Worm (Caenorhabditis elegans) whole organism, L4 larva: Measurements from ENCODE around the gene Y102A11A.5.

ENCODE experiments used
- D1046.2 ChIP-seq: fragments of 200-800 bp; sonication (Bioruptor generic); IDR thresholded peaks from 2 replicates; pipeline ENCODE4 v1.3.6; 2022; ENCODE audit warnings: missing genetic modification characterization, missing compliant biosample characterization
- F10B5.3 ChIP-seq: sonication (generic microtip); optimal IDR thresholded peaks from 2 replicates; lab custom pipeline; 2016; ENCODE audit warnings: mild to moderate bottlenecking, missing genetic modification characterization, missing compliant biosample characterization
- F44E2.7 ChIP-seq: fragments of 200-800 bp; sonication (Bioruptor generic); IDR thresholded peaks from 2 replicates; pipeline ENCODE4 v2.1.2; 2022; ENCODE audit warnings: missing genetic modification characterization, missing compliant biosample characterization
- Y48G9A.11 ChIP-seq: fragments of 200-800 bp; sonication (Bioruptor generic); IDR thresholded peaks from 2 replicates; pipeline ENCODE4 v1.3.6; 2022; ENCODE audit warnings: missing genetic modification reagents, missing genetic modification characterization, missing compliant biosample characterization
- ZK337.2 ChIP-seq: fragments of 200-800 bp; sonication (Bioruptor generic); IDR thresholded peaks from 2 replicates; pipeline ENCODE4 v1.3.6; 2022; ENCODE audit warnings: missing genetic modification reagents, missing genetic modification characterization, missing compliant biosample characterization
- ZK546.5 ChIP-seq, 2 experiments: sonication (generic microtip); optimal IDR thresholded peaks; 2 replicates each; lab custom pipeline; 2017; ENCODE audit warnings: missing biosample characterization in 2 of 2, missing genetic modification characterization in 2 of 2
- aha-1 ChIP-seq: fragments of 150-350 bp; peaks from one replicate; lab custom pipeline; 2014; ENCODE audit warnings: missing biosample characterization, missing genetic modification characterization
- arid-1 ChIP-seq: fragments of 200-800 bp; sonication (Bioruptor generic); conservative IDR thresholded peaks from 2 replicates; pipeline ENCODE4 v1.3.6; 2022; ENCODE audit warnings: missing genetic modification reagents, missing genetic modification characterization, missing compliant biosample characterization
- attf-4 ChIP-seq: sonication (generic microtip); optimal IDR thresholded peaks from 3 replicates; lab custom pipeline; 2017; ENCODE audit warnings: missing biosample characterization, missing genetic modification characterization
- ceh-28 ChIP-seq: fragments of 150-350 bp; optimal IDR thresholded peaks from 2 replicates; lab custom pipeline; 2014; ENCODE audit warnings: missing biosample characterization, missing genetic modification reagents, missing genetic modification characterization
- ceh-62 ChIP-seq: sonication (generic microtip); optimal IDR thresholded peaks from 2 replicates; lab custom pipeline; 2017; ENCODE audit warnings: missing biosample characterization, missing genetic modification characterization
- cey-2 ChIP-seq: sonication (generic microtip); optimal IDR thresholded peaks from 3 replicates; lab custom pipeline; 2017; ENCODE audit warnings: missing genetic modification characterization, mild to moderate bottlenecking, missing compliant biosample characterization, antibody characterized with exemption, borderline replicate concordance; ENCODE audit not compliant: insufficient read depth
- daf-16 ChIP-seq, 3 experiments: sonication (generic microtip); optimal IDR thresholded peaks; 2 replicates each; lab custom pipeline; 2016 to 2017; ENCODE audit warnings: missing genetic modification characterization in 3 of 3, missing genetic modification reagents in 3 of 3, mild to moderate bottlenecking in 2 of 3, missing compliant biosample characterization in 2 of 3, missing biosample characterization in 1 of 3, moderate library complexity in 1 of 3
- dmd-8 ChIP-seq: fragments of 200-800 bp; sonication (Bioruptor generic); IDR thresholded peaks from 2 replicates; pipeline ENCODE4 v1.3.6; 2022; ENCODE audit warnings: missing genetic modification characterization, missing compliant biosample characterization
- dmd-9 ChIP-seq: fragments of 200-800 bp; sonication (Bioruptor generic); IDR thresholded peaks from 2 replicates; pipeline ENCODE4 v1.3.6; 2022; ENCODE audit warnings: missing genetic modification reagents, missing genetic modification characterization, missing compliant biosample characterization
- dpl-1 ChIP-seq: fragments of 150-350 bp; optimal IDR thresholded peaks from 2 replicates; lab custom pipeline; 2014; ENCODE audit warnings: missing biosample characterization, missing genetic modification reagents, missing genetic modification characterization
- dve-1 ChIP-seq: sonication (generic microtip); optimal IDR thresholded peaks from 2 replicates; lab custom pipeline; 2017; ENCODE audit warnings: antibody characterized with exemption, mild to moderate bottlenecking, missing genetic modification characterization, missing compliant biosample characterization; ENCODE audit not compliant: insufficient read depth
- fkh-10 ChIP-seq: fragments of 150-350 bp; optimal IDR thresholded peaks from 2 replicates; lab custom pipeline; 2014; ENCODE audit warnings: missing biosample characterization, missing genetic modification reagents, missing genetic modification characterization
- fos-1 ChIP-seq: fragments of 150-350 bp; optimal IDR thresholded peaks from 2 replicates; lab custom pipeline; 2014; ENCODE audit warnings: missing biosample characterization, missing genetic modification characterization
- gei-8 ChIP-seq: fragments of 200-800 bp; sonication (Bioruptor generic); optimal IDR thresholded peaks from 2 replicates; lab custom pipeline; 2018; ENCODE audit warnings: mild to moderate bottlenecking, missing genetic modification characterization, missing compliant biosample characterization
- hif-1 ChIP-seq, 2 experiments: sonication (generic microtip); optimal IDR thresholded peaks; 2 replicates each; lab custom pipeline; 2016 to 2017; ENCODE audit warnings: missing compliant biosample characterization in 2 of 2, missing genetic modification characterization in 2 of 2, missing genetic modification reagents in 2 of 2, missing genotype in 2 of 2, mild to moderate bottlenecking in 1 of 2
- hlh-11 ChIP-seq: fragments of 200-800 bp; sonication (Bioruptor generic); optimal IDR thresholded peaks from 2 replicates; lab custom pipeline; 2018; ENCODE audit warnings: mild to moderate bottlenecking, missing genetic modification characterization, missing compliant biosample characterization
- hlh-30 ChIP-seq: sonication (generic microtip); optimal IDR thresholded peaks from 2 replicates; lab custom pipeline; 2017; ENCODE audit warnings: antibody characterized with exemption, mild to moderate bottlenecking, missing genetic modification characterization, missing compliant biosample characterization; ENCODE audit not compliant: insufficient read depth
- lin-13 ChIP-seq: fragments of 150-350 bp; optimal IDR thresholded peaks from 2 replicates; lab custom pipeline; 2014; ENCODE audit warnings: missing biosample characterization, missing genetic modification reagents, missing genetic modification characterization
- lin-38 ChIP-seq: fragments of 200-800 bp; sonication (Bioruptor generic); IDR thresholded peaks from 2 replicates; pipeline ENCODE4 v1.3.6; 2022; ENCODE audit warnings: missing genetic modification reagents, missing genetic modification characterization, missing compliant biosample characterization
- lin-39 ChIP-seq: fragments of 150-350 bp; optimal IDR thresholded peaks from 2 replicates; lab custom pipeline; 2014; ENCODE audit warnings: missing biosample characterization, missing genetic modification reagents, missing genetic modification characterization
- lsy-2 ChIP-seq, 2 experiments: fragments of 150-350 bp in 1 of 2; sonication (generic microtip) in 1 of 2; optimal IDR thresholded peaks; 2 replicates each; lab custom pipeline; 2014 to 2017; ENCODE audit warnings: missing biosample characterization in 2 of 2, missing genetic modification characterization in 2 of 2
- madf-5 ChIP-seq, 2 experiments: fragments of 200-800 bp; sonication (Bioruptor generic); IDR thresholded peaks; 2 replicates each; pipeline ENCODE4 v1.3.6; 2022; ENCODE audit warnings: missing compliant biosample characterization in 2 of 2, missing genetic modification characterization in 2 of 2
- mep-1 ChIP-seq: fragments of 150-350 bp; sonication (generic microtip); optimal IDR thresholded peaks from 3 replicates; lab custom pipeline; 2014; ENCODE audit warnings: missing biosample characterization, missing genetic modification characterization
- mxl-2 ChIP-seq: fragments of 200-800 bp; sonication (Bioruptor generic); conservative IDR thresholded peaks from 2 replicates; pipeline ENCODE4 v1.3.6; 2022; ENCODE audit warnings: missing genetic modification reagents, missing genetic modification characterization, missing compliant biosample characterization
- nhr-10 ChIP-seq: fragments of 150-350 bp; optimal IDR thresholded peaks from 2 replicates; lab custom pipeline; 2014; ENCODE audit warnings: missing biosample characterization, missing genetic modification characterization
- nhr-102 ChIP-seq: sonication (generic microtip); optimal IDR thresholded peaks from 2 replicates; lab custom pipeline; 2016; ENCODE audit warnings: mild to moderate bottlenecking, missing genetic modification characterization, moderate library complexity, missing compliant biosample characterization
- nhr-237 ChIP-seq: sonication (generic microtip); optimal IDR thresholded peaks from 2 replicates; lab custom pipeline; 2017; ENCODE audit warnings: missing biosample characterization, missing genetic modification characterization
- nhr-25 ChIP-seq: sonication (generic microtip); optimal IDR thresholded peaks from 2 replicates; lab custom pipeline; 2017; ENCODE audit warnings: missing genetic modification characterization, mild to moderate bottlenecking, missing compliant biosample characterization, antibody characterized with exemption, moderate library complexity, borderline replicate concordance; ENCODE audit not compliant: insufficient read depth
- nhr-28 ChIP-seq: fragments of 150-350 bp; optimal IDR thresholded peaks from 2 replicates; lab custom pipeline; 2014; ENCODE audit warnings: missing biosample characterization, missing genetic modification characterization
- nhr-6 ChIP-seq: fragments of 150-350 bp; optimal IDR thresholded peaks from 2 replicates; lab custom pipeline; 2014; ENCODE audit warnings: missing biosample characterization, missing genetic modification characterization
- nhr-76 ChIP-seq: fragments of 150-350 bp; optimal IDR thresholded peaks from 2 replicates; lab custom pipeline; 2014; ENCODE audit warnings: missing biosample characterization, missing genetic modification characterization
- nhr-77 ChIP-seq: fragments of 150-350 bp; optimal IDR thresholded peaks from 2 replicates; lab custom pipeline; 2014; ENCODE audit warnings: missing biosample characterization, missing genetic modification characterization
- pqm-1 ChIP-seq: sonication (generic microtip); optimal IDR thresholded peaks from 2 replicates; lab custom pipeline; 2017; ENCODE audit warnings: missing biosample characterization, missing genetic modification characterization
- skn-1 ChIP-seq: fragments of 150-350 bp; optimal IDR thresholded peaks from 2 replicates; lab custom pipeline; 2014; ENCODE audit warnings: missing biosample characterization, missing genetic modification characterization
- unc-130 ChIP-seq: sonication (generic microtip); optimal IDR thresholded peaks from 2 replicates; lab custom pipeline; 2016; ENCODE audit warnings: missing genetic modification reagents, missing genetic modification characterization, missing compliant biosample characterization
- vab-7 ChIP-seq: fragments of 200-800 bp; sonication (Bioruptor generic); IDR thresholded peaks from 2 replicates; pipeline ENCODE4 v1.3.6; 2022; ENCODE audit warnings: missing genetic modification reagents, missing genetic modification characterization, missing compliant biosample characterization
- zag-1 ChIP-seq: fragments of 150-350 bp; optimal IDR thresholded peaks from 2 replicates; lab custom pipeline; 2014; ENCODE audit warnings: missing biosample characterization, missing genetic modification characterization
- zfp-2 ChIP-seq: sonication (generic microtip); optimal IDR thresholded peaks from 2 replicates; lab custom pipeline; 2016; ENCODE audit warnings: mild to moderate bottlenecking, missing genetic modification characterization, missing compliant biosample characterization
- zfp-3 ChIP-seq: fragments of 200-800 bp; sonication (Bioruptor generic); conservative IDR thresholded peaks from 2 replicates; pipeline ENCODE4 v1.3.6; 2022; ENCODE audit warnings: missing genetic modification reagents, missing genetic modification characterization, missing compliant biosample characterization
- zip-11 ChIP-seq: fragments of 200-800 bp; sonication (Bioruptor generic); IDR thresholded peaks from 2 replicates; pipeline ENCODE4 v1.3.6; 2022; ENCODE audit warnings: missing genetic modification characterization, missing compliant biosample characterization
- zip-2 ChIP-seq: fragments of 150-350 bp; optimal IDR thresholded peaks from 2 replicates; lab custom pipeline; 2014; ENCODE audit warnings: missing biosample characterization, missing genetic modification characterization

Gene Y102A11A.5

DNA sequence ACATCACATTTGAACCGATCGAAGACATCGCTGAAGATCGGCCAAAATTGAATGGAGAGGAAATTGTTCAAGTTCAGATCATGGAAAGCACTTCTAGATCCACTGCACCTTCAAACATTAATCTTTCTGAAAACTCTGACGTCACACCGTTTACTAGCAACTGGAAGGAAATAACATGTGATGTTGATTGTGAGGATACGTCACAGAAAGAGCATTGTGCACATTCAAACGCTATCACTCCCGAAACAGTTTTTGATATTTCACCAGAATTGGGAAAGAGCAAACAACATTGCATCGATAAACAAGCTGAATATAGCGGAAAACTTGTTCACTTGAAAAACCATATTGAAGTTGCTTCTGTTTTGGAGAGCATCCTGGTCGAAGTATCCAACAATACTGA, 9.8 kb downstream of the Y102A11A.5 start:
- TF ChIP-seq nhr-28 (tag; lab: Kevin White, UChicago) (peak; percentile 56), dve-1 (tag; lab: Kevin White, UChicago) (peak; percentile 29), nhr-77 (peak; percentile 55), daf-16 (GFP tag; optimal IDR thresholded peaks at IDR 0.05; lab: Kevin White, UChicago) (no peak), daf-16 (tag; optimal IDR thresholded peaks at IDR 0.05; lab: Kevin White, UChicago) (peak; percentile 95), gei-8 (GFP tag; lab: Kevin White, UChicago) (no peak), pqm-1 (tag; lab: Kevin White, UChicago) (peak; percentile 45)

DNA sequence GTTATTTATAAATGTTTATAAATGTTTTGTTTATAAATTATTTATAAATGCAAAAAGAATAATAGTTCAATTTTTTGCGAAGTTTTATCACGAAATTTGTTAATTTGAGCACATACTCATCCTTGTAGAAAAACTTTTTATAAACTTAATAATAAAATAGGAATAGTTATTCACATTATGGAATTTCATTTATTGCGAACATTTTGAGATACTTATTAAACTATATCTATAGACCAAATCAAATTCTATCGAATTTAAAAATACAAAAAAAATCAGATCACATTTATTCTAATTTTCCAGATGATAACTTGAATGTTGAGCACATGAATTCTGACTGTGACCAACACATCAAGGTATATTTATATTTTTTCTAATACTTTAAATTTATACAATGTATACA, 12.5 kb downstream of the Y102A11A.5 start, which contains the start of gene Y102A11A.3:
Gene Y102A11A.3 (plus strand): TSS at position 301 of the 400 bp plus-strand sequence.
- TF ChIP-seq dmd-9 (GFP tag; lab: Robert Waterston, UW): no peak
- no peak for TF ChIP-seq aha-1
- TF ChIP-seq zag-1 (tag; lab: Kevin White, UChicago): no peak
- no peak for TF ChIP-seq zip-11
- TF ChIP-seq ZK337.2 (GFP tag; lab: Robert Waterston, UW): no peak
- TF ChIP-seq F10B5.3 (tag; lab: Kevin White, UChicago): no peak
- no peak for TF ChIP-seq nhr-76 (tag; lab: Kevin White, UChicago)
- TF ChIP-seq mep-1 (tag; lab: Kevin White, UChicago): no peak
- TF ChIP-seq nhr-237 (tag; lab: Kevin White, UChicago): no peak
- TF ChIP-seq zip-2 (tag; lab: Kevin White, UChicago): no peak

ce11 chrX:2018211-2018610, 13.2 kb downstream of the Y102A11A.5 start:
- no peak for TF ChIP-seq dmd-8 (GFP tag; lab: Robert Waterston, UW)
- no peak for TF ChIP-seq attf-4 (tag; lab: Kevin White, UChicago)
- TF ChIP-seq nhr-76 (tag; lab: Kevin White, UChicago): no peak
- peak; percentile 49 for TF ChIP-seq nhr-28 (tag; lab: Kevin White, UChicago)
- TF ChIP-seq arid-1: no peak
- no peak for TF ChIP-seq D1046.2 (GFP tag; lab: Robert Waterston, UW)
- no peak for TF ChIP-seq hif-1 (tag; optimal IDR thresholded peaks at IDR 0.05; lab: Kevin White, UChicago)
- TF ChIP-seq ceh-28 (tag; lab: Kevin White, UChicago): no peak
- peak; percentile 44 for TF ChIP-seq hlh-11 (tag; lab: Kevin White, UChicago)
- no peak for TF ChIP-seq F44E2.7 (GFP tag; lab: Robert Waterston, UW)
- no peak for TF ChIP-seq nhr-10 (tag; lab: Kevin White, UChicago)
- TF ChIP-seq aha-1: no peak
- no peak for TF ChIP-seq madf-5 (GFP tag; IDR thresholded peaks at IDR 0.05; lab: Robert Waterston, UW)
- TF ChIP-seq lin-13 (GFP tag; lab: Kevin White, UChicago): no peak
- no peak for TF ChIP-seq nhr-25 (tag; lab: Kevin White, UChicago)
- TF ChIP-seq ZK337.2 (GFP tag; lab: Robert Waterston, UW): no peak
- TF ChIP-seq nhr-6: no peak
- no peak for TF ChIP-seq lin-38
- no peak for TF ChIP-seq cey-2 (tag; lab: Kevin White, UChicago)
- TF ChIP-seq vab-7: no peak
- no peak for TF ChIP-seq zfp-3 (GFP tag; lab: Robert Waterston, UW)
- TF ChIP-seq zip-11: no peak
- no peak for TF ChIP-seq fos-1 (tag; lab: Kevin White, UChicago)
- TF ChIP-seq ceh-62 (tag; lab: Kevin White, UChicago): no peak
- TF ChIP-seq Y48G9A.11 (GFP tag; lab: Robert Waterston, UW): no peak
- peak; percentile 21 for TF ChIP-seq hlh-30 (tag; lab: Kevin White, UChicago)
- no peak for TF ChIP-seq dpl-1 (GFP tag; lab: Kevin White, UChicago)
- no peak for TF ChIP-seq ZK546.5 (tag; optimal IDR thresholded peaks at IDR 0.05; lab: Kevin White, UChicago)
- no peak for TF ChIP-seq daf-16 (GFP tag; optimal IDR thresholded peaks at IDR 0.05; lab: Kevin White, UChicago)
- peak; percentile 35 for TF ChIP-seq daf-16 (tag; optimal IDR thresholded peaks at IDR 0.05; lab: Kevin White, UChicago)
- no peak for TF ChIP-seq nhr-237 (tag; lab: Kevin White, UChicago)
- TF ChIP-seq zfp-2 (tag; lab: Kevin White, UChicago): no peak
- TF ChIP-seq lsy-2 (tag; optimal IDR thresholded peaks at IDR 0.05; lab: Kevin White, UChicago): no peak
- TF ChIP-seq nhr-102 (tag; lab: Kevin White, UChicago): no peak
- TF ChIP-seq mxl-2: no peak
- TF ChIP-seq fkh-10: no peak
- no peak for TF ChIP-seq skn-1 (tag; lab: Kevin White, UChicago)
- no peak for TF ChIP-seq lin-39 (tag; lab: Kevin White, UChicago)
- TF ChIP-seq unc-130 (GFP tag; lab: Kevin White, UChicago): no peak
